Fruit fly (Drosophila melanogaster) whole organism, embryonic: ENCODE data around the gene Ire1.

Experiments used
- Aef1 ChIP-seq: fragments of 200-800 bp; sonication (Bioruptor generic); IDR thresholded peaks from 3 replicates; pipeline ENCODE4 v1.3.6; 2022; ENCODE audit warnings: missing biosample characterization, missing genetic modification characterization
- Atf-2 ChIP-seq: fragments of 200-800 bp; sonication (Bioruptor generic); optimal IDR thresholded peaks from 2 replicates; lab custom pipeline; 2016; ENCODE audit warnings: missing biosample characterization, missing genetic modification characterization
- CG10209 ChIP-seq: fragments of 200-800 bp; sonication (Bioruptor generic); optimal IDR thresholded peaks from 3 replicates; lab custom pipeline; 2017; ENCODE audit warnings: missing biosample characterization, mild to moderate bottlenecking, missing genetic modification characterization, missing genetic modification reagents
- CG10462 ChIP-seq: fragments of 200-800 bp; sonication (Bioruptor generic); optimal IDR thresholded peaks from 2 replicates; lab custom pipeline; 2016; ENCODE audit warnings: missing biosample characterization, missing genetic modification characterization
- CG10654 ChIP-seq: fragments of 200-800 bp; sonication (Bioruptor generic); optimal IDR thresholded peaks from 2 replicates; lab custom pipeline; 2016; ENCODE audit warnings: missing biosample characterization, missing genetic modification characterization
- CG10979 ChIP-seq: fragments of 200-800 bp; sonication (Bioruptor generic); optimal IDR thresholded peaks from 2 replicates; lab custom pipeline; 2018; ENCODE audit warnings: missing biosample characterization, mild to moderate bottlenecking, missing genetic modification characterization, moderate library complexity
- CG11504 ChIP-seq: fragments of 200-800 bp; sonication (Bioruptor generic); optimal IDR thresholded peaks from 3 replicates; lab custom pipeline; 2019; ENCODE audit warnings: missing biosample characterization, mild to moderate bottlenecking, missing genetic modification characterization, moderate library complexity
- CG12071 ChIP-seq: fragments of 200-800 bp; sonication (Bioruptor generic); optimal IDR thresholded peaks from 3 replicates; lab custom pipeline; 2018; ENCODE audit warnings: missing biosample characterization, mild to moderate bottlenecking, missing genetic modification characterization
- CG18619 ChIP-seq: fragments of 200-800 bp; sonication (Bioruptor generic); optimal IDR thresholded peaks from 3 replicates; lab custom pipeline; 2017; ENCODE audit warnings: missing biosample characterization, mild to moderate bottlenecking, missing genetic modification characterization
- CG2889 ChIP-seq: fragments of 200-800 bp; sonication (Bioruptor generic); IDR thresholded peaks from 3 replicates; pipeline ENCODE4 v1.3.6; 2022; ENCODE audit warnings: missing biosample characterization, missing genetic modification characterization
- CG4360 ChIP-seq: fragments of 200-800 bp; sonication (Bioruptor generic); IDR thresholded peaks from 2 replicates; pipeline ENCODE4 v1.3.6; 2022; ENCODE audit warnings: missing biosample characterization, missing genetic modification characterization
- CG6765 ChIP-seq: fragments of 200-800 bp; sonication (Bioruptor generic); optimal IDR thresholded peaks from 3 replicates; lab custom pipeline; 2017; ENCODE audit warnings: missing biosample characterization, mild to moderate bottlenecking, missing genetic modification characterization
- CG7839 ChIP-seq: fragments of 200-800 bp; sonication (Bioruptor generic); optimal IDR thresholded peaks from 3 replicates; lab custom pipeline; 2018; ENCODE audit warnings: missing biosample characterization, mild to moderate bottlenecking, missing genetic modification characterization, moderate library complexity
- CG8281 ChIP-seq: fragments of 200-800 bp; sonication (Bioruptor generic); optimal IDR thresholded peaks from 2 replicates; lab custom pipeline; 2018; ENCODE audit warnings: missing biosample characterization, mild to moderate bottlenecking, missing genetic modification characterization, moderate library complexity
- CTCF ChIP-seq: fragments of 200-800 bp; sonication (Bioruptor generic); optimal IDR thresholded peaks from 2 replicates; lab custom pipeline; 2017; ENCODE audit warnings: missing biosample characterization, mild to moderate bottlenecking, missing genetic modification characterization, moderate library complexity
- Dip3 ChIP-seq: fragments of 200-800 bp; sonication (Bioruptor generic); optimal IDR thresholded peaks from 3 replicates; lab custom pipeline; 2016; ENCODE audit warnings: missing biosample characterization, missing genetic modification characterization
- Dll ChIP-seq: fragments of 200-800 bp; sonication (Bioruptor generic); IDR thresholded peaks from 4 replicates; pipeline ENCODE4 v1.3.6; 2022; ENCODE audit warnings: missing biosample characterization, missing genetic modification characterization; ENCODE audit not compliant: partially characterized antibody
- E2f1 ChIP-seq: fragments of 200-800 bp; sonication (Bioruptor generic); IDR thresholded peaks from 2 replicates; pipeline ENCODE4 v1.3.6; 2022; ENCODE audit warnings: missing biosample characterization, missing genetic modification characterization
- E2f2 ChIP-seq: fragments of 200-800 bp; sonication (Bioruptor generic); IDR thresholded peaks from 2 replicates; pipeline ENCODE4 v1.3.6; 2022; ENCODE audit warnings: missing biosample characterization, missing genetic modification characterization
- Fer3 ChIP-seq: fragments of 200-800 bp; sonication (Bioruptor generic); optimal IDR thresholded peaks from 2 replicates; lab custom pipeline; 2018; ENCODE audit warnings: missing biosample characterization, mild to moderate bottlenecking, missing genetic modification characterization, moderate library complexity
- H15 ChIP-seq: fragments of 200-800 bp; sonication (Bioruptor generic); IDR thresholded peaks from 3 replicates; pipeline ENCODE4 v1.3.6; 2022; ENCODE audit warnings: missing biosample characterization, missing genetic modification characterization
- HLHmδ ChIP-seq: fragments of 200-800 bp; sonication (Bioruptor generic); optimal IDR thresholded peaks from 2 replicates; lab custom pipeline; 2018; ENCODE audit warnings: missing biosample characterization, mild to moderate bottlenecking, missing genetic modification characterization, moderate library complexity
- Hr78 ChIP-seq, 2 experiments: fragments of 200-800 bp in 1 of 2; fragments of >200 bp in 1 of 2; sonication (Bioruptor generic) in 1 of 2; optimal IDR thresholded peaks; 2 replicates each; lab custom pipeline; 2017 to 2019; ENCODE audit warnings: missing biosample characterization in 2 of 2, missing genetic modification characterization in 2 of 2, mild to moderate bottlenecking in 1 of 2, moderate library complexity in 1 of 2
- Neu2 ChIP-seq: fragments of 200-800 bp; sonication (Bioruptor generic); optimal IDR thresholded peaks from 3 replicates; lab custom pipeline; 2016; ENCODE audit warnings: missing biosample characterization, missing genetic modification characterization, borderline replicate concordance
- Poxn ChIP-seq: fragments of 200-800 bp; sonication (Bioruptor generic); IDR thresholded peaks from 2 replicates; pipeline ENCODE4 v1.3.6; 2022; ENCODE audit warnings: missing biosample characterization, missing genetic modification characterization
- Scr ChIP-seq: fragments of 200-800 bp; sonication (Bioruptor generic); IDR thresholded peaks from 2 replicates; pipeline ENCODE4 v1.3.6; 2022; ENCODE audit warnings: missing biosample characterization, missing genetic modification characterization; ENCODE audit not compliant: partially characterized antibody
- Tbp ChIP-seq: fragments of >200 bp; optimal IDR thresholded peaks from 2 replicates; lab custom pipeline; 2018; ENCODE audit warnings: missing biosample characterization, missing genetic modification characterization
- Usf ChIP-seq: fragments of 200-800 bp; sonication (Bioruptor generic); optimal IDR thresholded peaks from 2 replicates; lab custom pipeline; 2017; ENCODE audit warnings: missing genotype, missing biosample characterization, missing genetic modification characterization
- YL-1 ChIP-seq: fragments of 200-800 bp; sonication (Bioruptor generic); optimal IDR thresholded peaks from 3 replicates; lab custom pipeline; 2017; ENCODE audit warnings: missing biosample characterization, mild to moderate bottlenecking, missing genetic modification characterization
- ab ChIP-seq: fragments of 200-800 bp; sonication (Bioruptor generic); optimal IDR thresholded peaks from 2 replicates; lab custom pipeline; 2016; ENCODE audit warnings: missing biosample characterization, missing genetic modification characterization
- ac ChIP-seq: fragments of 200-800 bp; sonication (Bioruptor generic); optimal IDR thresholded peaks from 3 replicates; lab custom pipeline; 2017; ENCODE audit warnings: missing biosample characterization, mild to moderate bottlenecking, missing genetic modification characterization
- aop ChIP-seq: fragments of 200-800 bp; sonication (Bioruptor generic); IDR thresholded peaks from 2 replicates; pipeline ENCODE4 v1.3.6; 2022; ENCODE audit warnings: missing biosample characterization, missing genetic modification characterization
- az2 ChIP-seq: fragments of 200-800 bp; sonication (Bioruptor generic); optimal IDR thresholded peaks from 3 replicates; lab custom pipeline; 2016; ENCODE audit warnings: missing biosample characterization, missing genetic modification characterization
- bbx ChIP-seq: fragments of 200-800 bp; sonication (Bioruptor generic); IDR thresholded peaks from 2 replicates; pipeline ENCODE4 v1.3.6; 2022; ENCODE audit warnings: missing biosample characterization, missing genetic modification characterization; ENCODE audit not compliant: partially characterized antibody
- dimm ChIP-seq: fragments of 200-800 bp; sonication (Bioruptor generic); IDR thresholded peaks from 2 replicates; pipeline ENCODE4 v1.3.6; 2022; ENCODE audit warnings: missing biosample characterization, missing genetic modification characterization
- disco-r ChIP-seq: fragments of 200-800 bp; sonication (Bioruptor generic); optimal IDR thresholded peaks from 2 replicates; lab custom pipeline; 2016; ENCODE audit warnings: missing biosample characterization, missing genetic modification characterization
- dmrt99B ChIP-seq: fragments of 200-800 bp; sonication (Bioruptor generic); optimal IDR thresholded peaks from 2 replicates; lab custom pipeline; 2018; ENCODE audit warnings: missing biosample characterization, mild to moderate bottlenecking, missing genetic modification characterization, moderate library complexity
- fru ChIP-seq: fragments of >200 bp; optimal IDR thresholded peaks from 2 replicates; lab custom pipeline; 2017
- fu2 ChIP-seq: fragments of 200-800 bp; sonication (Bioruptor generic); optimal IDR thresholded peaks from 2 replicates; lab custom pipeline; 2016; ENCODE audit warnings: missing biosample characterization, missing genetic modification characterization
- gce ChIP-seq: fragments of 200-800 bp; sonication (Bioruptor generic); IDR thresholded peaks from 3 replicates; pipeline ENCODE4 v1.3.6; 2022; ENCODE audit warnings: missing biosample characterization, missing genetic modification characterization
- ham ChIP-seq: fragments of 200-800 bp; sonication (Bioruptor generic); IDR thresholded peaks from 2 replicates; pipeline ENCODE4 v1.3.6; 2022; ENCODE audit warnings: missing biosample characterization, missing genetic modification characterization
- luna ChIP-seq: fragments of 200-800 bp; sonication (Bioruptor generic); optimal IDR thresholded peaks from 2 replicates; lab custom pipeline; 2016; ENCODE audit warnings: missing biosample characterization, missing genetic modification characterization
- nerfin-2 ChIP-seq: fragments of 200-800 bp; sonication (Bioruptor generic); IDR thresholded peaks from 2 replicates; pipeline ENCODE4 v1.3.6; 2022; ENCODE audit warnings: missing biosample characterization, missing genetic modification characterization; ENCODE audit not compliant: partially characterized antibody
- onecut ChIP-seq: fragments of 200-800 bp; sonication (Bioruptor generic); IDR thresholded peaks from 2 replicates; pipeline ENCODE4 v1.3.6; 2022; ENCODE audit warnings: missing biosample characterization, missing genetic modification characterization
- pfk ChIP-seq: fragments of 200-800 bp; sonication (Bioruptor generic); optimal IDR thresholded peaks from 2 replicates; lab custom pipeline; 2018; ENCODE audit warnings: missing biosample characterization, mild to moderate bottlenecking, missing genetic modification characterization, moderate library complexity
- pho ChIP-seq: fragments of 200-800 bp; sonication (Bioruptor generic); optimal IDR thresholded peaks from 2 replicates; lab custom pipeline; 2016; ENCODE audit warnings: missing biosample characterization, missing genetic modification characterization
- run ChIP-seq: fragments of 200-800 bp; sonication (Bioruptor generic); optimal IDR thresholded peaks from 3 replicates; lab custom pipeline; 2018; ENCODE audit warnings: missing biosample characterization, mild to moderate bottlenecking, missing genetic modification characterization
- sc ChIP-seq, 3 experiments: fragments of >200 bp in 2 of 3; fragments of 200-800 bp in 1 of 3; sonication (Bioruptor generic) in 1 of 3; optimal IDR thresholded peaks; 2 replicates in 2 of 3; 3 replicates in 1 of 3; lab custom pipeline; 2017; ENCODE audit warnings: mild to moderate bottlenecking in 1 of 3, missing biosample characterization in 1 of 3, missing genetic modification characterization in 1 of 3, missing genetic modification reagents in 1 of 3
- sens ChIP-seq: fragments of 200-800 bp; sonication (Bioruptor generic); peaks from one replicate; lab custom pipeline; 2016; ENCODE audit warnings: missing biosample characterization, missing genetic modification characterization
- tap ChIP-seq: fragments of 200-800 bp; optimal IDR thresholded peaks from 3 replicates; lab custom pipeline; 2019; ENCODE audit warnings: missing biosample characterization, mild to moderate bottlenecking, missing genetic modification characterization, moderate library complexity
- trh ChIP-seq: fragments of 200-800 bp; sonication (Bioruptor generic); optimal IDR thresholded peaks from 2 replicates; lab custom pipeline; 2016; ENCODE audit warnings: missing biosample characterization, missing genetic modification characterization
- unpg ChIP-seq: fragments of 200-800 bp; sonication (Bioruptor generic); optimal IDR thresholded peaks from 3 replicates; lab custom pipeline; 2018; ENCODE audit warnings: missing biosample characterization, mild to moderate bottlenecking, missing genetic modification characterization, moderate library complexity

The Ire1 gene

dm6 chr3R:19836687-19837086, 24.4 kb downstream of the Ire1 start, which contains the start of gene bnl (continued):
- TF ChIP-seq disco-r (GFP tag; lab: Kevin White, UChicago) (no peak), pho (GFP tag; lab: Kevin White, UChicago) (no peak), CG2889 (GFP tag; lab: Robert Waterston, UW) (no peak), CG10209 (GFP tag; lab: Kevin White, UChicago) (peak; percentile 15), tap (tag; lab: Kevin White, UChicago) (peak; percentile 43), Neu2 (GFP tag; lab: Kevin White, UChicago) (peak; percentile 21), az2 (GFP tag; lab: Kevin White, UChicago) (no peak), Aef1 (no peak), Poxn (GFP tag; lab: Robert Waterston, UW) (no peak), run (peak; percentile 36), Dip3 (GFP tag; lab: Kevin White, UChicago) (no peak), E2f1 (no peak), Fer3 (tag; lab: Kevin White, UChicago) (no peak), CTCF (GFP tag; lab: Kevin White, UChicago) (no peak), onecut (GFP tag; lab: Robert Waterston, UW) (peak; percentile 51), ab (no peak), CG4360 (GFP tag; lab: Robert Waterston, UW) (peak; percentile 51; the same call in 1 of the 2 replicates), E2f2 (peak; percentile 54), fru (lab: Kevin White, UChicago) (no peak), dmrt99B (peak; percentile 23), bbx (peak; percentile 76), HLHmδ (peak; percentile 84), unpg (GFP tag; lab: Kevin White, UChicago) (peak; percentile 53), sc (optimal IDR thresholded peaks at IDR 0.05; lab: Kevin White, UChicago) (no peak), sc (GFP tag; optimal IDR thresholded peaks at IDR 0.05; lab: Kevin White, UChicago) (no peak), CG7839 (tag; lab: Kevin White, UChicago) (no peak), CG8281 (tag; lab: Kevin White, UChicago) (no peak), Scr (GFP tag; lab: Robert Waterston, UW) (peak; percentile 56), Atf-2 (peak; percentile 31), Dll (GFP tag; lab: Robert Waterston, UW) (peak; percentile 40; the same call in 2 of the 4 replicates), aop (no peak), Hr78 (GFP tag; optimal IDR thresholded peaks at IDR 0.05; lab: Kevin White, UChicago) (peak in 1 of 2 experiments; percentile 20), dimm (GFP tag; lab: Robert Waterston, UW) (no peak), H15 (peak; percentile 26; the same call in 1 of the 3 replicates), CG10654 (GFP tag; lab: Kevin White, UChicago) (no peak), Usf (GFP tag; lab: Kevin White, UChicago) (no peak), CG12071 (peak; percentile 71), trh (no peak), ac (GFP tag; lab: Kevin White, UChicago) (peak; percentile 44), CG6765 (peak; percentile 54), ham (GFP tag; lab: Robert Waterston, UW) (no peak), pfk (peak; percentile 49), sens (GFP tag; lab: Kevin White, UChicago) (peak; percentile 90), YL-1 (GFP tag; lab: Kevin White, UChicago) (no peak), CG11504 (tag; lab: Kevin White, UChicago) (peak; percentile 18), Tbp (no peak), CG10462 (GFP tag; lab: Kevin White, UChicago) (no peak), nerfin-2 (GFP tag; lab: Robert Waterston, UW) (no peak), luna (GFP tag; lab: Kevin White, UChicago) (peak; percentile 5), CG18619 (no peak), fu2 (GFP tag; lab: Kevin White, UChicago) (no peak), gce (GFP tag; lab: Robert Waterston, UW) (0 out of 3 replicates have a peak, but pooled peaks have one; percentile 62), CG10979 (tag; lab: Kevin White, UChicago) (peak; percentile 35)
